Worm (Caenorhabditis elegans) whole organism, early embryonic: ENCODE data around the gene bath-20.

Experiments
- B0310.2 ChIP-seq: sonication (generic microtip); optimal IDR thresholded peaks from 2 replicates; lab custom pipeline; 2016; ENCODE audit warnings: mild to moderate bottlenecking, missing genetic modification characterization, missing compliant biosample characterization
- F13C5.2 ChIP-seq: sonication (generic microtip); optimal IDR thresholded peaks from 2 replicates; lab custom pipeline; 2017; ENCODE audit warnings: mild to moderate bottlenecking, missing genetic modification characterization, inconsistent platforms, missing compliant biosample characterization
- ama-1 ChIP-seq: fragments of 150-350 bp; optimal IDR thresholded peaks from 2 replicates; lab custom pipeline; 2014
- ceh-36 ChIP-seq: sonication (generic microtip); optimal IDR thresholded peaks from 2 replicates; lab custom pipeline; 2016; ENCODE audit warnings: missing genetic modification characterization, inconsistent platforms, missing compliant biosample characterization
- flt-1 ChIP-seq: fragments of 200-800 bp; sonication (Bioruptor generic); IDR thresholded peaks from 2 replicates; pipeline ENCODE4 v1.3.6; 2022; ENCODE audit warnings: missing genetic modification characterization, missing compliant biosample characterization
- hmg-4 ChIP-seq: fragments of 200-800 bp; sonication (Bioruptor generic); optimal IDR thresholded peaks from 2 replicates; lab custom pipeline; 2018; ENCODE audit warnings: mild to moderate bottlenecking, missing genetic modification characterization, missing compliant biosample characterization
- scrt-1 ChIP-seq: fragments of 200-800 bp; sonication (Bioruptor generic); IDR thresholded peaks from 2 replicates; pipeline ENCODE4 v1.3.6; 2022; ENCODE audit warnings: missing genetic modification characterization, missing compliant biosample characterization
- sea-1 ChIP-seq: fragments of 200-800 bp; sonication (Bioruptor generic); conservative IDR thresholded peaks from 2 replicates; pipeline ENCODE4 v1.3.6; 2022; ENCODE audit warnings: missing genetic modification characterization, missing compliant biosample characterization
- tbx-11 ChIP-seq: fragments of 200-800 bp; sonication (Bioruptor generic); IDR thresholded peaks from 2 replicates; pipeline ENCODE4 v1.3.6; 2022; ENCODE audit warnings: missing genetic modification characterization, missing compliant biosample characterization
- tbx-37 ChIP-seq: fragments of 200-800 bp; sonication (Bioruptor generic); conservative IDR thresholded peaks from 2 replicates; pipeline ENCODE4 v1.3.6; 2022; ENCODE audit warnings: missing genetic modification reagents, missing genetic modification characterization, missing compliant biosample characterization
- tra-4 ChIP-seq: sonication (generic microtip); optimal IDR thresholded peaks from 2 replicates; lab custom pipeline; 2017; ENCODE audit warnings: missing genetic modification characterization, missing compliant biosample characterization

DNA sequence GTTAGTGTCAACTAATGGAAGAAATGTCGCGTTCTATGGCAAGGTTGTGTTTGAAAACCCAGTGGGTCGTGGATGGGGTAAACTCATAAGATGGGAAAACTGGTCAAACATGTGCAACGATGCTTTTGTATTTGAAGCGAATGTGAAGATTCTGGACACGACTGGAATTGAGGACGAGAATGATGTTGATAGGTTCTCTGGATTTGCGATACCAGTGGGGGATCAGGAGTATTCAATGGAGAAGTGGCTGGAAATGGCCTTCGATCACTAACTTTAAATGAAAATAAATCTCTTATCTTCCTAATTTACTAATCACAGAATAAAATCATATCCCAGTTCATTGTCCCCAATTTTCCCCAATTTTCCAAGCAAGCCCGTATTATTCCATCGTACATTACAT lies 31.2 kb downstream of the bath-20 start:
- TF ChIP-seq B0310.2 (tag; lab: Kevin White, UChicago) (no peak), tbx-37 (no peak), scrt-1 (GFP tag; lab: Robert Waterston, UW) (no peak), tbx-11 (no peak), ama-1 (lab: Kevin White, UChicago) (no peak), sea-1 (GFP tag; lab: Robert Waterston, UW) (no peak), hmg-4 (GFP tag; lab: Kevin White, UChicago) (no peak), F13C5.2 (no peak), flt-1 (GFP tag; lab: Robert Waterston, UW) (no peak), tra-4 (tag; lab: Kevin White, UChicago) (no peak), ceh-36 (tag; lab: Kevin White, UChicago) (no peak)
